Worm (Caenorhabditis elegans): ENCODE measurements around the gene K09E3.2.

DNA sequence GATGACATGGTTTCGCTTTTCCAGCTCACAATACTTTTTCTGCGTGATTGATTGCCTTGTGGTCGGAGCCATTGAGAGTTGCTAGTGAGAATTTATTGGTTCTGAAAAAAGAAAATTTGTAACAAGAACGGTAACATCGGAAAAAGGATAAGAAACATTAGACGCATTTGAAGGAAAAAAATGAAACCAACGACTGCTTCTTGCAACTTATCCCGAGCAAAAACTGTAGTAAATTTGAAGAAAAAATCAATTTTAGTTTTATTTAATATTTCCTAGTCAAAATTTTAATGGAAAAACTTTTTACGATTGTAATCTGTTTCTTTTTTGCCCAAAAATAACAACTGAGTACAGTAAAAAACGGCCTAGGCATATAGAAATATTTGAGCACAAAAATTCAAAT lies 9.8 kb upstream of the K09E3.2 start, which contains the start of gene lido-4:
- TF ChIP-seq ztf-11 (tag; optimal IDR thresholded peaks at IDR 0.05): no peak
- TF ChIP-seq fkh-10 (GFP tag; optimal IDR thresholded peaks at IDR 0.05): no peak
- no peak for TF ChIP-seq nhr-47 (tag; optimal IDR thresholded peaks at IDR 0.05)
- TF ChIP-seq unc-98 (GFP tag; IDR thresholded peaks at IDR 0.05): no peak
- no peak for TF ChIP-seq egl-27 (tag; optimal IDR thresholded peaks at IDR 0.05)
- TF ChIP-seq mep-1 (tag; optimal IDR thresholded peaks at IDR 0.05): no peak

Data from whole organism, L1 larva.